Worm (Caenorhabditis elegans) whole organism, L4/young adult: ENCODE data around the gene rig-3.

ENCODE experiments used
- W03F9.2 ChIP-seq: fragments of 150-350 bp; optimal IDR thresholded peaks from 2 replicates; lab custom pipeline; 2014; ENCODE audit warnings: missing biosample characterization, missing genetic modification characterization
- dao-5 ChIP-seq: sonication (generic microtip); optimal IDR thresholded peaks from 2 replicates; lab custom pipeline; 2016; ENCODE audit warnings: missing genotype, missing genetic modification characterization, moderate library complexity, missing compliant biosample characterization
- him-1 ChIP-seq: sonication (generic microtip); optimal IDR thresholded peaks from 2 replicates; lab custom pipeline; 2016; ENCODE audit warnings: missing genotype, missing genetic modification reagents, missing genetic modification characterization, missing compliant biosample characterization

rig-3 gene

DNA sequence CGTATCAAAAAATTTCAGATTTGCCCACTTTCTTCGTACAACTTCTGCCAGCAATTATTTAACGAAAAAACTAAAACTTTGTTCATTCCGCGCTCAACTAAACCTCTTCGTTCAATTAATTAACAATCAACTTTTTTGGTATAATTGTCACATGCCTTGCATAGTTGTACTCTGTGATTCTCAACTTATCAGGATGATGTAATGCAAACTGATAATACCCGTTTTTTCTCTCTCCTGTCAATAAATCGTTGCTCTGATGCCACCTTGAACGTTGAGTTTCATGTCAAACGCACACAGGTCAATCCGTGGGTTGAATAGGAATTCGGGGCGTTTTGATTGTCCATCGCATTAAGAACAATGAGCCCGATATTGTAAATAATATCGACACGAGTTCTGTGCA is 52.2 kb downstream of the rig-3 start:
- TF ChIP-seq W03F9.2 (tag; lab: Kevin White, UChicago) (no peak), dao-5 (tag; lab: Kevin White, UChicago) (no peak), him-1 (tag; lab: Kevin White, UChicago) (no peak)
